Fruit fly (Drosophila melanogaster) S2 (cell line): ENCODE measurements around the gene Doc2.

Experiments used
- CG8478 ChIP-seq: fragments of >200 bp; optimal IDR thresholded peaks from 2 replicates; lab custom pipeline; 2018
- CTCF ChIP-seq, 2 experiments: fragments of >200 bp; optimal IDR thresholded peaks; 2 replicates each; lab custom pipeline; 2018

DNA sequence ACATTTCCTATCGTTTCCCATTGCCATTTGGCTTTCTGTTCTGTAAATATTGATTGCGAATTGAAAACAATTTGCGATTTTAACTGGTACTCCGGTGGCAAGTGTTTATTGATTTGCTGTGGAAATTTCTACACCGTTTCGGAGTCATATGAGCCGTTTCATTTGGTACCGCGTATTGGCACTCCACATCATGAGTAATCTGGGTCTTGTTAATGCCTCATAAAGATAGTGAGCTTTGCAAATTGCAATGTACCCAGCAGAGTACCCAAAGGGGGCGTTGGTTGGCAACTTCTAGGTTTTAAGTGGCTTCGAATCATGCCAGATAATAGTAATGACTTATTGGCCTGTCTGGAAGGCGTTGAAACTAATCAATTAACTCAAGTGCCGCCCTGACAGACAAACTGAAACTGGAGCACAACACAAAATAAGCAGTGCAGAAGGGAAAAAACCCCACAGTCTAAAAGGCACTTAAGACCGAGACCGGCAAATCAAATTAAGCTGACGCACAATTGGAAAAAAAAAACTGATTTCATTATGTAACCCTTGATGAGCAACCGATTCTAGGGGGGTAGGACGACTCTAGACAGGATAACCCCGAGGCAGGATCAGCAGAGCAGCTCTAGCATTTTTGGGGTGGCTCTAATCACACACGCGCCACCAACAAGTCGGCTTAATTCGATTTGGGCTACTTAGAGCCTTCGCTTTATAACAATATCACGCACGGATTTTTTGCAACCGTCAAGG lies 33.9 kb upstream of the Doc2 start:
- TF ChIP-seq CG8478 (lab: Kevin White, UChicago) (no peak), CTCF (optimal IDR thresholded peaks at IDR 0.05; lab: Kevin White, UChicago) (no peak)
